Fruit fly (Drosophila melanogaster) whole organism, prepupa: ENCODE results near the gene mRNA-cap.

Source experiments
- CG10631 ChIP-seq: fragments of 200-800 bp; sonication (Bioruptor generic); optimal IDR thresholded peaks from 2 replicates; lab custom pipeline; 2016; ENCODE audit warnings: missing biosample characterization, missing genetic modification characterization
- CG10669 ChIP-seq: fragments of 200-800 bp; sonication (Bioruptor generic); optimal IDR thresholded peaks from 3 replicates; lab custom pipeline; 2018; ENCODE audit warnings: missing biosample characterization, mild to moderate bottlenecking, missing genetic modification characterization, moderate library complexity
- CG11294 ChIP-seq: fragments of 200-800 bp; sonication (Bioruptor generic); IDR thresholded peaks from 2 replicates; pipeline ENCODE4 v1.3.6; 2022; ENCODE audit warnings: missing biosample characterization, missing genetic modification characterization
- CG11762 ChIP-seq: fragments of 200-800 bp; sonication (Bioruptor generic); optimal IDR thresholded peaks from 3 replicates; lab custom pipeline; 2016; ENCODE audit warnings: missing biosample characterization, missing genetic modification characterization; ENCODE audit not compliant: insufficient read depth
- CG15336 ChIP-seq: fragments of 200-800 bp; sonication (Bioruptor generic); IDR thresholded peaks from 2 replicates; pipeline ENCODE4 v1.3.6; 2022; ENCODE audit warnings: missing biosample characterization, missing genetic modification characterization
- CG3032 ChIP-seq: fragments of 200-800 bp; optimal IDR thresholded peaks from 2 replicates; lab custom pipeline; 2019; ENCODE audit warnings: missing biosample characterization, mild to moderate bottlenecking, missing genetic modification characterization, moderate library complexity
- CG31627 ChIP-seq: fragments of 200-800 bp; sonication (Bioruptor generic); optimal IDR thresholded peaks from 3 replicates; lab custom pipeline; 2016; ENCODE audit warnings: missing biosample characterization, missing genetic modification characterization
- CG3919 ChIP-seq: fragments of 200-800 bp; sonication (Bioruptor generic); optimal IDR thresholded peaks from 3 replicates; lab custom pipeline; 2016; ENCODE audit warnings: missing biosample characterization, missing genetic modification characterization
- CG6276 ChIP-seq: fragments of 200-800 bp; sonication (Bioruptor generic); optimal IDR thresholded peaks from 2 replicates; lab custom pipeline; 2017; ENCODE audit warnings: missing biosample characterization, mild to moderate bottlenecking, missing genetic modification characterization
- CG6792 ChIP-seq: fragments of 200-800 bp; sonication (Bioruptor generic); optimal IDR thresholded peaks from 3 replicates; lab custom pipeline; 2016; ENCODE audit warnings: missing biosample characterization, missing genetic modification characterization
- CG7368 ChIP-seq: fragments of 200-800 bp; sonication (Bioruptor generic); optimal IDR thresholded peaks from 3 replicates; lab custom pipeline; 2016; ENCODE audit warnings: missing biosample characterization, missing genetic modification characterization
- CG8632 ChIP-seq: fragments of 200-800 bp; sonication (Bioruptor generic); optimal IDR thresholded peaks from 3 replicates; lab custom pipeline; 2016; ENCODE audit warnings: missing biosample characterization, missing genetic modification characterization
- Eip75B ChIP-seq: fragments of 200-800 bp; sonication (Bioruptor generic); optimal IDR thresholded peaks from 3 replicates; lab custom pipeline; 2016; ENCODE audit warnings: missing biosample characterization, missing genetic modification characterization
- Eip78C ChIP-seq: fragments of 200-800 bp; sonication (Bioruptor generic); peaks from one replicate; lab custom pipeline; 2016; ENCODE audit warnings: missing biosample characterization, missing genetic modification characterization
- Eip93F ChIP-seq: fragments of 200-800 bp; sonication (Bioruptor generic); optimal IDR thresholded peaks from 2 replicates; lab custom pipeline; 2016; ENCODE audit warnings: missing biosample characterization, mild to moderate bottlenecking, missing genetic modification characterization
- Ets21C ChIP-seq: fragments of 200-800 bp; sonication (Bioruptor generic); optimal IDR thresholded peaks from 3 replicates; lab custom pipeline; 2016; ENCODE audit warnings: missing biosample characterization, missing genetic modification characterization
- Ets96B ChIP-seq: fragments of 200-800 bp; optimal IDR thresholded peaks from 2 replicates; lab custom pipeline; 2019; ENCODE audit warnings: missing biosample characterization, mild to moderate bottlenecking, missing genetic modification characterization, moderate library complexity
- Gug ChIP-seq: fragments of 200-800 bp; sonication (Bioruptor generic); IDR thresholded peaks from 2 replicates; pipeline ENCODE4 v1.3.6; 2022; ENCODE audit warnings: missing biosample characterization, missing genetic modification characterization
- Hr38 ChIP-seq: sonication (Bioruptor generic); optimal IDR thresholded peaks from 2 replicates; lab custom pipeline; 2016; ENCODE audit warnings: missing biosample characterization, missing genetic modification characterization
- Met ChIP-seq: fragments of 200-800 bp; sonication (Bioruptor generic); optimal IDR thresholded peaks from 3 replicates; lab custom pipeline; 2016; ENCODE audit warnings: missing biosample characterization, missing genetic modification characterization
- Sox15 ChIP-seq: fragments of 200-800 bp; sonication (Bioruptor generic); optimal IDR thresholded peaks from 3 replicates; lab custom pipeline; 2016; ENCODE audit warnings: missing biosample characterization, missing genetic modification characterization
- acj6 ChIP-seq: fragments of 200-800 bp; sonication (Bioruptor generic); optimal IDR thresholded peaks from 3 replicates; lab custom pipeline; 2016; ENCODE audit warnings: missing biosample characterization, missing genetic modification characterization
- eg ChIP-seq: fragments of 200-800 bp; sonication (Bioruptor generic); IDR thresholded peaks from 3 replicates; pipeline ENCODE4 v1.3.6; 2022; ENCODE audit warnings: missing biosample characterization, missing genetic modification characterization
- fd85E ChIP-seq: fragments of 200-800 bp; sonication (Bioruptor generic); optimal IDR thresholded peaks from 3 replicates; lab custom pipeline; 2016; ENCODE audit warnings: missing biosample characterization, missing genetic modification characterization
- fkh ChIP-seq: fragments of 200-800 bp; sonication (Bioruptor generic); optimal IDR thresholded peaks from 3 replicates; lab custom pipeline; 2017; ENCODE audit warnings: missing biosample characterization, mild to moderate bottlenecking, missing genetic modification characterization, moderate library complexity
- lz ChIP-seq: fragments of 200-800 bp; sonication (Bioruptor generic); optimal IDR thresholded peaks from 3 replicates; lab custom pipeline; 2016; ENCODE audit warnings: missing biosample characterization, missing genetic modification characterization
- net ChIP-seq: fragments of 200-800 bp; sonication (Bioruptor generic); optimal IDR thresholded peaks from 3 replicates; lab custom pipeline; 2016; ENCODE audit warnings: missing biosample characterization, missing genetic modification characterization
- svp ChIP-seq: fragments of 200-800 bp; sonication (Bioruptor generic); peaks from one replicate; lab custom pipeline; 2016; ENCODE audit warnings: missing biosample characterization, missing genetic modification characterization
- vri ChIP-seq: fragments of 200-800 bp; sonication (Bioruptor generic); optimal IDR thresholded peaks from 3 replicates; lab custom pipeline; 2016; ENCODE audit warnings: missing biosample characterization, mild to moderate bottlenecking, missing genetic modification characterization

mRNA-cap gene

DNA sequence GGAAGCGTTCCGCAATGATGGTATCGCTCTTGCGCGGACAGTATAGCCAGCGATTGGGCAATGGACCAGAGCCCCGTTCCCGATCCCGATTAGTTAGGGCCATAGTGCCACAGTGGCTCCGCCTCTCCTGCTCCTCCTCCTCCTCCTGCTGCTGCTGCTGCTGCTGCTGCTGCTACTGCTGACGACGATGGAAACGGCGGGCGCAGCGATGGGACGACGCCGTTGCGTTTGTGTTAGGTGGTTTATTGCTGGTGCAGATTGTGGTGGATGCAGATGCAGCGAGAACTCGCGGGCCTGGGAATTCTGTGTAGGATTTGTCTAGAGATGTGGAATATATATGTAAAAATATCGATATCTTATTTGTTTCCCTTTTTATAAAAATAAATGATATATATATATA, at the start of gene mRNA-cap:
TSS of gene mRNA-cap (minus strand) at position 344 of the 400 bp plus-strand sequence.
- no peak for TF ChIP-seq CG6276 (GFP tag; lab: Kevin White, UChicago)
- no peak for TF ChIP-seq Met (GFP tag; lab: Kevin White, UChicago)
- no peak for TF ChIP-seq net (GFP tag; lab: Kevin White, UChicago)
- TF ChIP-seq Ets96B, result no peak
- TF ChIP-seq Eip75B (GFP tag; lab: Kevin White, UChicago), result no peak
- no peak for TF ChIP-seq fd85E (GFP tag; lab: Kevin White, UChicago)
- TF ChIP-seq CG31627 (GFP tag; lab: Kevin White, UChicago), result no peak

dm6 chrX:14289293-14289692, 46.7 kb upstream of the mRNA-cap start, which contains the start of gene CG9400:
Gene CG9400 (minus strand): TSS chrX:14289393.
- TF ChIP-seq Ets21C (GFP tag; lab: Kevin White, UChicago) (no peak), CG11294 (no peak), CG10669 (GFP tag; lab: Kevin White, UChicago) (no peak), CG3919 (GFP tag; lab: Kevin White, UChicago) (no peak), Gug (GFP tag; lab: Robert Waterston, UW) (no peak), CG11762 (GFP tag; lab: Kevin White, UChicago) (no peak), CG15336 (GFP tag; lab: Robert Waterston, UW) (no peak), CG8632 (GFP tag; lab: Kevin White, UChicago) (no peak), eg (GFP tag; lab: Robert Waterston, UW) (no peak), CG6276 (GFP tag; lab: Kevin White, UChicago) (no peak), CG10631 (GFP tag; lab: Kevin White, UChicago) (no peak), CG6792 (GFP tag; lab: Kevin White, UChicago) (no peak), vri (GFP tag; lab: Kevin White, UChicago) (no peak)

DNA sequence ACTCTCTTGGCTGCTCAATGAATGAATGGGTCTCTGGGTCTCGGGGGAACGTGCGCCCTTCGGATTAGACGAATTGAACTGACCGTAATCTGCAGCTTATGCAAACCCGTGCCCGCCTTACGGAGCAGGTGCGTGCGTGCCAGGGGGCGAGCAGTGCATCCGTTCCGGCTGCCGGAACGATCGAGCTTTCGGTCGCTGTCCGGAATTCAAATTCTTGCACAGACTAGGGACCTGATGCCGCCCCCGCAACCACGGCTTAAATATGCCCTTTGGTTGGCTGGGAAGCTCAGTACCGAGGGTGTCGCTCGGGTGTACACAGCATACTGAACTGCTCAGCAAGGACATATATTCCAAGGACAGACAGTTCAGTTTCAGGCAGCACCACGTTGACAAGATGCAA, 34.8 kb upstream of the mRNA-cap start, which contains the start of gene Muc12Ea:
TSS of gene Muc12Ea (plus strand) at position 301 of the 400 bp plus-strand sequence.
- TF ChIP-seq eg (GFP tag; lab: Robert Waterston, UW) (no peak), acj6 (no peak)

- TF ChIP-seq CG3032 (tag; lab: Kevin White, UChicago), result no peak
- TF ChIP-seq lz (GFP tag; lab: Kevin White, UChicago), result no peak
- no peak for TF ChIP-seq svp (GFP tag; lab: Kevin White, UChicago)
- 0 out of 3 replicates have a peak, but pooled peaks have one; percentile 26 for TF ChIP-seq eg (GFP tag; lab: Robert Waterston, UW)
Observed at dm6 chrX:14266075-14266474, 23.5 kb upstream of the mRNA-cap start, which contains the start of the genes CG13404 and na. Gene CG13404 (minus strand): TSS chrX:14266250. Gene na (plus strand): TSS chrX:14266367.

DNA sequence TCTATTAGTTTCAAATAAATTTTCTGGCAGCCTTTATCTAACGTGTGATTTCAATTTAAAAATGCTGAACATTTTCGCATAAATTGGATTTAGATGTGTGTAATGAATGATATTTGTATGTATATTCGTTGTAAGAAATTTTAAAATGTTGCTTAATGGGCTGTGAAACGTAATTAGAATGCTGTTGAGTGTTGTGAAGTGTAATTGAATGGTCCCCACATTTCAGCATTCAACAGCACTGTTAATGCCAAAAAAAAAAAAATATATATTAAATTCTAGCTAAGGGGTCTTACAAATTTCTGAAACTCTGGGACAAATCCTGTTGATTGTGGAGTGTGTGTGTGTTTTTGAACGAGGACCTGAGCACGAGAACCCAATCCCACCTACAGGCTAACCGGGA, 22.5 kb upstream of the mRNA-cap start:
- TF ChIP-seq lz (GFP tag; lab: Kevin White, UChicago) (no peak), CG3919 (GFP tag; lab: Kevin White, UChicago) (no peak), CG7368 (GFP tag; lab: Kevin White, UChicago) (no peak), Eip93F (no peak)

dm6 chrX:14260863-14261262, 18.2 kb upstream of the mRNA-cap start, which contains the start of the genes CG46317 and Tat:
Gene CG46317 (plus strand): TSS chrX:14261223.
Gene Tat (plus strand): TSS chrX:14261223.
- TF ChIP-seq CG6792 (GFP tag; lab: Kevin White, UChicago) (no peak), fkh (GFP tag; lab: Kevin White, UChicago) (no peak)
- TF ChIP-seq, all 60 proteins: peak for 0

dm6 chrX:14247035-14247786, 4.6 kb upstream of the mRNA-cap start, which contains the start of gene mud:
Gene mud (plus strand): TSS chrX:14247732.
- no peak for TF ChIP-seq Hr38 (GFP tag; lab: Kevin White, UChicago)
- no peak for TF ChIP-seq CG8632 (GFP tag; lab: Kevin White, UChicago)
- TF ChIP-seq CG6276 (GFP tag; lab: Kevin White, UChicago), result no peak
- peak; percentile 11 for TF ChIP-seq CG31627 (GFP tag; lab: Kevin White, UChicago)
- TF ChIP-seq CG10631 (GFP tag; lab: Kevin White, UChicago), result peak; percentile 12
- no peak for TF ChIP-seq Met (GFP tag; lab: Kevin White, UChicago)
- TF ChIP-seq eg (GFP tag; lab: Robert Waterston, UW), result peak; percentile 33; the same call in 1 of the 3 replicates
- TF ChIP-seq Eip78C (GFP tag; lab: Kevin White, UChicago), result no peak
- TF ChIP-seq Sox15 (GFP tag; lab: Kevin White, UChicago), result no peak
